Worm (Caenorhabditis elegans) whole organism, L2 larva: ENCODE data around the gene K05G3.2.
"Not testable (repeated sequence)": the region's sequence is repeated elsewhere in the genome, so short reads cannot be mapped to it uniquely, and the experiment has no call there.

Experiments
- C34F6.9 ChIP-seq: fragments of 150-350 bp; optimal IDR thresholded peaks from 2 replicates; lab custom pipeline; 2014; ENCODE audit warnings: missing biosample characterization, missing genetic modification characterization
- F13H6.1 ChIP-seq: sonication (generic microtip); optimal IDR thresholded peaks from 2 replicates; lab custom pipeline; 2016; ENCODE audit warnings: missing genetic modification characterization, missing compliant biosample characterization
- R02D3.7 ChIP-seq: fragments of 150-350 bp; optimal IDR thresholded peaks from 2 replicates; lab custom pipeline; 2014; ENCODE audit warnings: missing biosample characterization, missing genetic modification characterization
- Y55F3AM.14 ChIP-seq: fragments of 200-800 bp; sonication (Bioruptor generic); optimal IDR thresholded peaks from 2 replicates; lab custom pipeline; 2018; ENCODE audit warnings: mild to moderate bottlenecking, missing genetic modification characterization, missing compliant biosample characterization
- alr-1 ChIP-seq: fragments of 150-350 bp; optimal IDR thresholded peaks from 2 replicates; lab custom pipeline; 2014; ENCODE audit warnings: missing biosample characterization, missing genetic modification characterization
- ama-1 ChIP-seq: fragments of 150-350 bp; optimal IDR thresholded peaks from 2 replicates; lab custom pipeline; 2018; ENCODE audit warnings: inconsistent platforms
- blmp-1 ChIP-seq: sonication (generic microtip); optimal IDR thresholded peaks from 2 replicates; lab custom pipeline; 2017; ENCODE audit warnings: missing genetic modification characterization, mild to moderate bottlenecking, missing compliant biosample characterization, antibody characterized with exemption, moderate library complexity; ENCODE audit not compliant: insufficient read depth
- ceh-16 ChIP-seq: fragments of 150-350 bp; optimal IDR thresholded peaks from 2 replicates; lab custom pipeline; 2014; ENCODE audit warnings: missing biosample characterization, missing genetic modification characterization
- ceh-82 ChIP-seq: fragments of 150-350 bp; optimal IDR thresholded peaks from 2 replicates; lab custom pipeline; 2014; ENCODE audit warnings: missing biosample characterization, missing genetic modification characterization
- crh-2 ChIP-seq: sonication (generic microtip); optimal IDR thresholded peaks from 2 replicates; lab custom pipeline; 2017; ENCODE audit warnings: missing biosample characterization, missing genetic modification characterization
- dmd-4 ChIP-seq: sonication (generic microtip); optimal IDR thresholded peaks from 2 replicates; lab custom pipeline; 2017; ENCODE audit warnings: missing biosample characterization, missing genetic modification characterization
- egl-27 ChIP-seq: sonication (generic microtip); optimal IDR thresholded peaks from 3 replicates; lab custom pipeline; 2017; ENCODE audit warnings: missing biosample characterization, missing genetic modification reagents, missing genetic modification characterization
- elt-3 ChIP-seq: sonication (generic microtip); optimal IDR thresholded peaks from 2 replicates; lab custom pipeline; 2017; ENCODE audit warnings: missing biosample characterization, missing genetic modification characterization
- fos-1 ChIP-seq: fragments of 150-350 bp; optimal IDR thresholded peaks from 2 replicates; lab custom pipeline; 2014; ENCODE audit warnings: missing biosample characterization, missing genetic modification characterization
- gmeb-1 ChIP-seq: fragments of 150-350 bp; optimal IDR thresholded peaks from 2 replicates; lab custom pipeline; 2014; ENCODE audit warnings: missing biosample characterization, missing genetic modification characterization
- lin-11 ChIP-seq: fragments of 150-350 bp; sonication (generic microtip); optimal IDR thresholded peaks from 2 replicates; lab custom pipeline; 2014; ENCODE audit warnings: missing biosample characterization, missing genetic modification characterization, inconsistent platforms, mixed read lengths
- lin-13 ChIP-seq: fragments of 150-350 bp; optimal IDR thresholded peaks from 2 replicates; lab custom pipeline; 2014; ENCODE audit warnings: missing biosample characterization, missing genetic modification reagents, missing genetic modification characterization
- mab-5 ChIP-seq: fragments of 150-350 bp; optimal IDR thresholded peaks from 2 replicates; lab custom pipeline; 2014; ENCODE audit warnings: missing biosample characterization, missing genetic modification characterization
- mdl-1 ChIP-seq, 2 experiments: fragments of 150-350 bp in 1 of 2; sonication (generic microtip) in 1 of 2; optimal IDR thresholded peaks; 2 replicates each; lab custom pipeline; 2017; ENCODE audit warnings: missing biosample characterization in 2 of 2, missing genetic modification characterization in 2 of 2
- nhr-11 ChIP-seq: fragments of 150-350 bp; optimal IDR thresholded peaks from 2 replicates; lab custom pipeline; 2014; ENCODE audit warnings: missing biosample characterization, missing genetic modification characterization
- nhr-12 ChIP-seq: fragments of 150-350 bp; optimal IDR thresholded peaks from 2 replicates; lab custom pipeline; 2014; ENCODE audit warnings: missing biosample characterization, missing genetic modification characterization
- nhr-129 ChIP-seq: fragments of 150-350 bp; optimal IDR thresholded peaks from 2 replicates; lab custom pipeline; 2014; ENCODE audit warnings: missing biosample characterization, missing genetic modification characterization
- nhr-21 ChIP-seq: fragments of 150-350 bp; optimal IDR thresholded peaks from 2 replicates; lab custom pipeline; 2014; ENCODE audit warnings: missing biosample characterization, missing genetic modification characterization
- nhr-23 ChIP-seq: fragments of 150-350 bp; optimal IDR thresholded peaks from 2 replicates; lab custom pipeline; 2014; ENCODE audit warnings: missing biosample characterization, missing genetic modification reagents, missing genetic modification characterization
- nhr-237 ChIP-seq: fragments of 150-350 bp; optimal IDR thresholded peaks from 2 replicates; lab custom pipeline; 2014; ENCODE audit warnings: missing biosample characterization, missing genetic modification characterization
- nhr-25 ChIP-seq: fragments of 150-350 bp; sonication (generic microtip); optimal IDR thresholded peaks from 3 replicates; lab custom pipeline; 2014; ENCODE audit warnings: missing biosample characterization, missing genetic modification characterization
- nhr-6 ChIP-seq: fragments of 150-350 bp; optimal IDR thresholded peaks from 2 replicates; lab custom pipeline; 2014; ENCODE audit warnings: missing biosample characterization, missing genetic modification characterization
- peb-1 ChIP-seq: fragments of 150-350 bp; optimal IDR thresholded peaks from 2 replicates; lab custom pipeline; 2014; ENCODE audit warnings: missing biosample characterization, missing genetic modification characterization
- sem-4 ChIP-seq: fragments of 150-350 bp; optimal IDR thresholded peaks from 2 replicates; lab custom pipeline; 2014; ENCODE audit warnings: missing biosample characterization, missing genetic modification reagents, missing genetic modification characterization
- sma-3 ChIP-seq: sonication (generic microtip); optimal IDR thresholded peaks from 2 replicates; lab custom pipeline; 2016; ENCODE audit warnings: missing genetic modification reagents, missing genetic modification characterization, missing compliant biosample characterization
- sma-9 ChIP-seq, 2 experiments: fragments of 150-350 bp in 1 of 2; sonication (generic microtip) in 1 of 2; optimal IDR thresholded peaks; 2 replicates each; lab custom pipeline; 2014 to 2016; ENCODE audit warnings: missing genetic modification characterization in 2 of 2, mild to moderate bottlenecking in 1 of 2, missing biosample characterization in 1 of 2, missing compliant biosample characterization in 1 of 2, missing genetic modification reagents in 1 of 2, moderate library complexity in 1 of 2
- snpc-4 ChIP-seq: fragments of 150-350 bp; optimal IDR thresholded peaks from 2 replicates; lab custom pipeline; 2014; ENCODE audit warnings: missing biosample characterization, missing genetic modification characterization
- unc-62 ChIP-seq: fragments of 150-350 bp; optimal IDR thresholded peaks from 2 replicates; lab custom pipeline; 2014; ENCODE audit warnings: missing biosample characterization, missing genetic modification reagents, missing genetic modification characterization
- zag-1 ChIP-seq: fragments of 150-350 bp; optimal IDR thresholded peaks from 2 replicates; lab custom pipeline; 2014; ENCODE audit warnings: missing biosample characterization, missing genetic modification characterization
- ztf-1 ChIP-seq: fragments of 200-800 bp; sonication (Bioruptor generic); conservative IDR thresholded peaks from 2 replicates; pipeline ENCODE4 v1.3.6; 2022; ENCODE audit warnings: missing genetic modification characterization, missing compliant biosample characterization
- ztf-11 ChIP-seq: sonication (generic microtip); optimal IDR thresholded peaks from 2 replicates; lab custom pipeline; 2017; ENCODE audit warnings: missing biosample characterization, missing genetic modification characterization

K05G3.2 gene

DNA sequence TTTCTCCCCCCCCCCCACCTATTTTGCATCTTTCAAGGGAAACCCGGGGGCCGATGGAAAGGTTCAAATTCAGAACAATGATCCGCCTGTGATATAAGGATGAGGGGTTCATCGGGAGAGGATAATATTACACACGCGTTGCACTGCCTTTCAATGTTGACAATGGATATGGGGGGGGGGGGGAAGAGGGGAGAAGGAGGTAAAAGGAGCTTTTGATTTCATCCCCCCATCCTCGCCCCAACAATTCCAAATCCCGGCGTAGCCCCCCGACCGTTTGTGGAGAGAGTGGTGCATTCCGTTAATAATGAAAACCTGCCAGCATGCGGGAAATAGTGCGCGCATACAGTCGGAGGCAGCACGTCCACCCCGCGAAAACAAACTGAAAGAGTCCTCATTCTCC is 47.6 kb upstream of the K05G3.2 start:
- TF ChIP-seq lin-11 (tag; lab: Kevin White, UChicago) (no peak), ztf-1 (no peak), egl-27 (no peak), ama-1 (lab: Kevin White, UChicago) (no peak), mab-5 (tag; lab: Kevin White, UChicago) (no peak), F13H6.1 (tag; lab: Kevin White, UChicago) (no peak), snpc-4 (tag; lab: Kevin White, UChicago) (no peak), crh-2 (tag; lab: Kevin White, UChicago) (no peak), dmd-4 (no peak), nhr-129 (no peak), sma-9 (GFP tag; optimal IDR thresholded peaks at IDR 0.05; lab: Kevin White, UChicago) (no peak), sma-9 (tag; optimal IDR thresholded peaks at IDR 0.05; lab: Kevin White, UChicago) (no peak), lin-13 (GFP tag; lab: Kevin White, UChicago) (no peak)

ce11 chrX:16451124-16451523 is 43.6 kb upstream of the K05G3.2 start:
- no peak for TF ChIP-seq nhr-25 (tag; lab: Kevin White, UChicago)
- no peak for TF ChIP-seq ztf-11
- TF ChIP-seq nhr-23, result no peak
- TF ChIP-seq nhr-21 (tag; lab: Kevin White, UChicago), result no peak
- TF ChIP-seq blmp-1 (tag; lab: Kevin White, UChicago), result no peak
- TF ChIP-seq C34F6.9 (tag; lab: Kevin White, UChicago), result no peak
- TF ChIP-seq sma-3 (GFP tag; lab: Kevin White, UChicago), result no peak

DNA sequence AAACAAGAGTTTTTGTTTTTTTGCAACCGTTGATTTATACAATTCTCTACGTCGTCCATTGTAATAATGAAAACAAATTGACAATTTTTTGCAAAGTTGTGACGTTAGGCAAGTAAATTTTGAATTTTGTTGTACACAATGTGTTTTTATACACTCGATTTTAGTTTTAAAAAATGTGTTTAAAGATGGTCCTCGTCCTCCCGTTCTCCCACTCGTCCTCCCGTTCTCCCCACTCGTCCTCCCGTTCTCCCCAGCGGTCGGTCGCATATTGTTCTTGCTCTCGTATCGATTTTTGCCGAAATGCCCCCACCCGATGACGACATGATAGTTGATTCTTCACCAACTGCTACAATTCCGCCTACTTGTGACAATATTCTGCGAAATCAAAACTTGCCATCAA is 43.1 kb upstream of the K05G3.2 start, which contains the start of gene F38E9.4:
F38E9.4 (plus strand) TSS at position 301 of the 400 bp plus-strand sequence.
- not testable (repeated sequence) for TF ChIP-seq sem-4; ztf-11; zag-1 (tag; lab: Kevin White, UChicago)

ce11 chrX:16456659-16457058 is 38.1 kb upstream of the K05G3.2 start, which contains the start of gene nas-39:
nas-39 (plus strand) TSS chrX:16456927.
- TF ChIP-seq unc-62 (GFP tag; lab: Kevin White, UChicago) (no peak), nhr-11 (tag; lab: Kevin White, UChicago) (no peak), lin-11 (tag; lab: Kevin White, UChicago) (no peak), ceh-16 (tag; lab: Kevin White, UChicago) (no peak), gmeb-1 (peak; percentile 15), alr-1 (tag; lab: Kevin White, UChicago) (no peak), peb-1 (tag; lab: Kevin White, UChicago) (no peak), R02D3.7 (tag; lab: Kevin White, UChicago) (no peak), egl-27 (no peak), nhr-12 (tag; lab: Kevin White, UChicago) (no peak), mab-5 (tag; lab: Kevin White, UChicago) (no peak), crh-2 (tag; lab: Kevin White, UChicago) (peak; percentile 30), fos-1 (tag; lab: Kevin White, UChicago) (peak; percentile 79), Y55F3AM.14 (GFP tag; lab: Kevin White, UChicago) (no peak), nhr-6 (tag; lab: Kevin White, UChicago) (no peak), sma-9 (GFP tag; optimal IDR thresholded peaks at IDR 0.05; lab: Kevin White, UChicago) (peak; percentile 3), sma-9 (tag; optimal IDR thresholded peaks at IDR 0.05; lab: Kevin White, UChicago) (no peak), ama-1 (lab: Kevin White, UChicago) (no peak), ceh-82 (tag; lab: Kevin White, UChicago) (no peak), zag-1 (tag; lab: Kevin White, UChicago) (no peak), F13H6.1 (tag; lab: Kevin White, UChicago) (no peak)

ce11 chrX:16457113-16457512 is 37.6 kb upstream of the K05G3.2 start:
- TF ChIP-seq mab-5 (tag; lab: Kevin White, UChicago), result no peak
- TF ChIP-seq mdl-1 (tag; optimal IDR thresholded peaks at IDR 0.05; lab: Kevin White, UChicago), result no peak
- TF ChIP-seq sem-4, result no peak
- no peak for TF ChIP-seq nhr-237 (tag; lab: Kevin White, UChicago)
- no peak for TF ChIP-seq ztf-11
- no peak for TF ChIP-seq unc-62 (GFP tag; lab: Kevin White, UChicago)
- TF ChIP-seq lin-13 (GFP tag; lab: Kevin White, UChicago), result no peak
- no peak for TF ChIP-seq nhr-23
- TF ChIP-seq nhr-6 (tag; lab: Kevin White, UChicago), result no peak
- TF ChIP-seq dmd-4, result no peak
- TF ChIP-seq elt-3 (tag; lab: Kevin White, UChicago), result no peak
- TF ChIP-seq ama-1 (lab: Kevin White, UChicago), result no peak
- no peak for TF ChIP-seq crh-2 (tag; lab: Kevin White, UChicago)
- TF ChIP-seq ceh-82 (tag; lab: Kevin White, UChicago), result no peak
